Worm (Caenorhabditis elegans): ENCODE measurements around the gene chtb-1.

Gene chtb-1

ce11 chrIII:9355412-9355969, at the start of gene chtb-1:
chtb-1 (minus strand) TSS chrIII:9355462.
- TF ChIP-seq ceh-24 (tag; optimal IDR thresholded peaks at IDR 0.05) (no peak), unc-86 (tag; optimal IDR thresholded peaks at IDR 0.05) (no peak), pat-9 (tag; optimal IDR thresholded peaks at IDR 0.05) (no peak), hlh-6 (tag; optimal IDR thresholded peaks at IDR 0.05) (no peak), K02D7.2 (tag; optimal IDR thresholded peaks at IDR 0.05) (no peak), zip-5 (tag; optimal IDR thresholded peaks at IDR 0.05) (no peak), npax-4 (tag; optimal IDR thresholded peaks at IDR 0.05) (no peak), ahr-1 (tag; optimal IDR thresholded peaks at IDR 0.05) (no peak), pha-2 (tag; optimal IDR thresholded peaks at IDR 0.05) (no peak), nhr-232 (tag; optimal IDR thresholded peaks at IDR 0.05) (no peak), C08G9.2 (tag; optimal IDR thresholded peaks at IDR 0.05) (no peak), lin-11 (tag; optimal IDR thresholded peaks at IDR 0.05) (no peak), syd-9 (tag; optimal IDR thresholded peaks at IDR 0.05) (no peak)

DNA sequence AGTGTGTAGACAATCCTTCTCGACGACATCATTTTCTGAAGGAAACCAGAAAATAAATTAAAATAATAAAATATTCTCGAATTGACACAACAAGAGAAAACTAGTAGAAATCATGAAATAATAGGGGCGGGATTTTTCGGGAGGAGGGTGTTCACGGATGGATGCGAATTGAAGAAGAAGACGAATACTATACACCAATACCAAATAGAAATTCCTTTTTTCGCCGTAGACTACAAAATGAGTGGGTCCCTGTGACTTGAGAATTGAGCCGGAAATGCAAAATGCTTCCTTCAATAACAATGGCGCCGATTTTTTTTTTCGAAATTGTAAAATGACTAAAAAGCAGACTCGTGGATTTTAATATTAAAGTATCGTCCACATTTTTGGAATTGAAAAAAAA, 45.8 kb upstream of the chtb-1 start, which contains the start of gene nlp-48:
Gene nlp-48, minus strand, starts transcription at position 101 of the 400 bp plus-strand sequence.
- TF ChIP-seq ceh-48 (tag; optimal IDR thresholded peaks at IDR 0.05) (no peak), unc-3 (GFP tag; conservative IDR thresholded peaks at IDR 0.05) (no peak), unc-3 (tag; optimal IDR thresholded peaks at IDR 0.05) (no peak), K09A11.1 (tag; optimal IDR thresholded peaks at IDR 0.05; ENCODE audit: insufficient read depth) (no peak), sox-2 (GFP tag; IDR thresholded peaks at IDR 0.05) (no peak), hlh-30 (tag; optimal IDR thresholded peaks at IDR 0.05; ENCODE audit: insufficient read depth) (no peak), elt-2 (tag; optimal IDR thresholded peaks at IDR 0.05) (no peak), ceh-2 (tag; optimal IDR thresholded peaks at IDR 0.05) (no peak), eyg-1 (tag; optimal IDR thresholded peaks at IDR 0.05) (no peak), gmeb-2 (tag; optimal IDR thresholded peaks at IDR 0.05) (no peak), pag-3 (tag; optimal IDR thresholded peaks at IDR 0.05; ENCODE audit: borderline replicate concordance) (no peak), elt-4 (tag; optimal IDR thresholded peaks at IDR 0.05) (no peak), che-1 (tag; optimal IDR thresholded peaks at IDR 0.05) (no peak), ceh-19 (GFP tag; optimal IDR thresholded peaks at IDR 0.05) (no peak), pat-9 (tag; optimal IDR thresholded peaks at IDR 0.05) (no peak), ttx-3 (tag; optimal IDR thresholded peaks at IDR 0.05) (no peak), ref-2 (tag; optimal IDR thresholded peaks at IDR 0.05) (no peak), ceh-18 (tag; optimal IDR thresholded peaks at IDR 0.05) (no peak), nfya-1 (tag; optimal IDR thresholded peaks at IDR 0.05) (no peak), ceh-6 (GFP tag; optimal IDR thresholded peaks at IDR 0.05) (no peak)

ce11 chrIII:9393114-9393780, 38.0 kb upstream of the chtb-1 start, which contains the start of the genes gpr-2 and rgr-1:
gpr-2 (minus strand) TSS chrIII:9393164.
rgr-1 (plus strand) TSS chrIII:9393730.
- TF ChIP-seq nfya-1 (tag; optimal IDR thresholded peaks at IDR 0.05) (peak; percentile 31), ceh-34 (tag; optimal IDR thresholded peaks at IDR 0.05) (no peak), hlh-8 (tag; optimal IDR thresholded peaks at IDR 0.05) (no peak), nhr-11 (tag; optimal IDR thresholded peaks at IDR 0.05) (no peak)

DNA sequence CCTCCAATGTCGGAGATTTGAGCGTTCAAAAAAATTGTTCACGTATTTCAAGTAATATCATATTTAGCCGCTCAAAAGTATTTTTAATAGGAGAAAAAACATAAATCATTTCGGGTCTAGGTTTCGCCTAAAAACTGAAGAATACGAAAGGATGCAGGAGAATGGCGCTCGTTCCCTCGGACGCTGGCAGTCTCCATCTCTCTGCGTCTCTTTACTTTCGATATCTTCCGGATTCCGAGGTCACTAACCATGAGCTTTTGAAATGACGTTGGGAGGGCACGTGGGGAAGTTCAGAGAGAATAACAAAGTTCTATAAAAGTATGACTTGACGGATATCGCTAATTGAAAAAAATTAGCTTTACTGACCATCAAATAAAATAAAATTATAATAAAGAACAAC, 35.7 kb upstream of the chtb-1 start:
- no peak for TF ChIP-seq hlh-15 (tag; optimal IDR thresholded peaks at IDR 0.05)
- TF ChIP-seq ztf-16 (tag; optimal IDR thresholded peaks at IDR 0.05), result no peak
- no peak for TF ChIP-seq nhr-232 (tag; optimal IDR thresholded peaks at IDR 0.05)
- no peak for TF ChIP-seq ceh-9 (tag; optimal IDR thresholded peaks at IDR 0.05)
- TF ChIP-seq hlh-8 (tag; optimal IDR thresholded peaks at IDR 0.05), result no peak
- no peak for TF ChIP-seq K02D7.2 (tag; optimal IDR thresholded peaks at IDR 0.05)
- no peak for TF ChIP-seq rnt-1 (tag; optimal IDR thresholded peaks at IDR 0.05)
- TF ChIP-seq ets-4 (tag; optimal IDR thresholded peaks at IDR 0.05), result no peak
- TF ChIP-seq zip-5 (tag; optimal IDR thresholded peaks at IDR 0.05), result no peak
- no peak for TF ChIP-seq C38D4.7 (GFP tag; optimal IDR thresholded peaks at IDR 0.05)
- no peak for TF ChIP-seq ceh-14 (tag; optimal IDR thresholded peaks at IDR 0.05)
- TF ChIP-seq gmeb-2 (tag; optimal IDR thresholded peaks at IDR 0.05), result no peak
- no peak for TF ChIP-seq syd-9 (tag; optimal IDR thresholded peaks at IDR 0.05)
- TF ChIP-seq elt-2 (tag; optimal IDR thresholded peaks at IDR 0.05), result no peak
- TF ChIP-seq hlh-13 (GFP tag; optimal IDR thresholded peaks at IDR 0.05), result no peak
- no peak for TF ChIP-seq sdc-2 (tag; optimal IDR thresholded peaks at IDR 0.05)
- TF ChIP-seq unc-55 (GFP tag; optimal IDR thresholded peaks at IDR 0.05), result no peak
